Worm (Caenorhabditis elegans) whole organism, early embryonic: ENCODE data around the gene C03G6.17.

Source experiments
- B0310.2 ChIP-seq: sonication (generic microtip); optimal IDR thresholded peaks from 2 replicates; lab custom pipeline; 2016; ENCODE audit warnings: mild to moderate bottlenecking, missing genetic modification characterization, missing compliant biosample characterization
- aly-1 ChIP-seq: sonication (generic microtip); optimal IDR thresholded peaks from 2 replicates; lab custom pipeline; 2016; ENCODE audit warnings: missing genetic modification characterization, missing compliant biosample characterization
- ama-1 ChIP-seq: fragments of 150-350 bp; optimal IDR thresholded peaks from 2 replicates; lab custom pipeline; 2014
- ceh-13 ChIP-seq: fragments of 200-800 bp; sonication (Bioruptor generic); optimal IDR thresholded peaks from 2 replicates; lab custom pipeline; 2018; ENCODE audit warnings: mild to moderate bottlenecking, missing genetic modification characterization, missing compliant biosample characterization
- ets-7 ChIP-seq: sonication (generic microtip); optimal IDR thresholded peaks from 2 replicates; lab custom pipeline; 2016; ENCODE audit warnings: missing genotype, missing genetic modification characterization, missing compliant biosample characterization
- hmbx-1 ChIP-seq: sonication (generic microtip); optimal IDR thresholded peaks from 2 replicates; lab custom pipeline; 2016; ENCODE audit warnings: mild to moderate bottlenecking, missing genetic modification characterization, missing compliant biosample characterization
- hmg-4 ChIP-seq: fragments of 200-800 bp; sonication (Bioruptor generic); optimal IDR thresholded peaks from 2 replicates; lab custom pipeline; 2018; ENCODE audit warnings: mild to moderate bottlenecking, missing genetic modification characterization, missing compliant biosample characterization
- pes-1 ChIP-seq: fragments of 200-800 bp; sonication (Bioruptor generic); IDR thresholded peaks from 2 replicates; pipeline ENCODE4 v1.3.6; 2022; ENCODE audit warnings: missing genetic modification reagents, missing genetic modification characterization, missing compliant biosample characterization
- scrt-1 ChIP-seq: fragments of 200-800 bp; sonication (Bioruptor generic); IDR thresholded peaks from 2 replicates; pipeline ENCODE4 v1.3.6; 2022; ENCODE audit warnings: missing genetic modification characterization, missing compliant biosample characterization
- sea-1 ChIP-seq: fragments of 200-800 bp; sonication (Bioruptor generic); conservative IDR thresholded peaks from 2 replicates; pipeline ENCODE4 v1.3.6; 2022; ENCODE audit warnings: missing genetic modification characterization, missing compliant biosample characterization
- tra-4 ChIP-seq: sonication (generic microtip); optimal IDR thresholded peaks from 2 replicates; lab custom pipeline; 2017; ENCODE audit warnings: missing genetic modification characterization, missing compliant biosample characterization

DNA sequence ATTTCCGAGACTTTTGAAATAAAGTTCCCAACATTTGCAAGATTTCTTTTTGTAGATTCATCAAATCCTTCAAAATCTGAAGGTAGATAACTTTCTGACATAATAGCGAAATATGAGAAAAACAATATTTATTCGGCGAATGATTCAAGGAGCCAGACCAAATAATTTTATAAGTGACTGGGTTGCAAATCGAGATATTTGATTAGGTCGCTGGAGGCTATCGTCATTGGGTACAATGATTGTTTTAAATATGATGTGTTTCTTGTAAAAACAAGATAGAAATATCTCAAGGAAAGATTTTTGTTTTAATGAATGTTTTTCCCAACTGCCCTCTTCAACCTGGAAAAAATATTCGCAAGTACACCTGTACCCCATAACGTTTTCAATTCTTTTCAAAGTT, 48.0 kb upstream of the C03G6.17 start, which contains the start of gene srw-69:
- TF ChIP-seq pes-1 (GFP tag; lab: Robert Waterston, UW) = no peak
- TF ChIP-seq hmg-4 = no peak
- no peak for TF ChIP-seq ama-1 (lab: Kevin White, UChicago)
- TF ChIP-seq ceh-13 = no peak
- TF ChIP-seq sea-1 = no peak
- no peak for TF ChIP-seq B0310.2 (tag; lab: Kevin White, UChicago)
- TF ChIP-seq scrt-1 (GFP tag; lab: Robert Waterston, UW) = no peak
- TF ChIP-seq tra-4 (tag; lab: Kevin White, UChicago) = no peak
- no peak for TF ChIP-seq aly-1
- no peak for TF ChIP-seq hmbx-1 (tag; lab: Kevin White, UChicago)
- TF ChIP-seq ets-7 (tag; lab: Kevin White, UChicago) = no peak
